Worm (Caenorhabditis elegans) whole organism, L4 larva: ENCODE results near the gene jmjd-3.1.

Experiments
- ZK337.2 ChIP-seq: fragments of 200-800 bp; sonication (Bioruptor generic); IDR thresholded peaks from 2 replicates; pipeline ENCODE4 v1.3.6; 2022; ENCODE audit warnings: missing genetic modification reagents, missing genetic modification characterization, missing compliant biosample characterization
- mdl-1 ChIP-seq, 2 experiments: fragments of 150-350 bp in 1 of 2; sonication (generic microtip) in 1 of 2; optimal IDR thresholded peaks; 2 replicates each; lab custom pipeline; 2014 to 2017; ENCODE audit warnings: missing biosample characterization in 2 of 2, missing genetic modification characterization in 2 of 2
- rbr-2 ChIP-seq: sonication (generic microtip); optimal IDR thresholded peaks from 2 replicates; lab custom pipeline; 2016; ENCODE audit warnings: missing genotype, missing genetic modification characterization, missing compliant biosample characterization

- TF ChIP-seq rbr-2 (tag; lab: Kevin White, UChicago) (no peak), ZK337.2 (GFP tag; lab: Robert Waterston, UW) (no peak), mdl-1 (tag; optimal IDR thresholded peaks at IDR 0.05; lab: Kevin White, UChicago) (no peak)
Measured at ce11 chrX:8554029-8554428, 16.8 kb upstream of the jmjd-3.1 start.
